Worm (Caenorhabditis elegans): ENCODE results near the gene mltn-3.

Gene mltn-3

DNA sequence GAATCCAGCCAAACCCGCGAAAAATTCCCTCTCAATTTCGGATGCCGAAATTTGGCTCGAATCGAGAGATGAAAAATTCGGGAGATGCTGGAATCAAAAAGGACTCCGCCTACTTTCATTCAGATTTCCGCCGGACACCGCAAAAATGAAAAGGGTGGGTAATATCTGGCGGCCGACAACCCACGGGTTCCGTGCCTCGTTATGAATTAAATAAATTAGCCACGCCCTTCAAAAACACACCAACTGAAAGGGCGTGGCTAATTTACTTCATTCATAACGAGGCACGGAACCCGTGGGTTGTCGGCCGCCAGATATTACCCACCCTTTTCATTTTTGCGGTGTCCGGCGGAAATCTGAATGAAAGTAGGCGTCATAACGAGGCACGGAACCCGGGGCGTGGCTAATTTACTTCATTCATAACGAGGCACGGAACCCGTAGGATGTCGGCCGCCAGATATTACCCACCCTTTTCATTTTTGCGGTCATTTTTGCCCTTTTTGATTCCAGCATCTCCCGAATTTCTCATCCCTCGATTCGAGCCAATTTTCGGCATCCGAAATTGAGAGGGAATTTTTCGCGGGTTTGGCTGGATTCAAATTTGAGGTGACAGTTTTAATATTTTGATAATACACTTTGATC lies 30.4 kb downstream of the mltn-3 start:
- peak; percentile 37; the same call in 1 of the 2 replicates for TF ChIP-seq lin-38 (GFP tag; IDR thresholded peaks at IDR 0.05)

- TF ChIP-seq nhr-6 (tag; optimal IDR thresholded peaks at IDR 0.05) (no peak), rbr-2 (tag; optimal IDR thresholded peaks at IDR 0.05) (no peak), lin-1 (GFP tag; IDR thresholded peaks at IDR 0.05) (no peak), unc-130 (GFP tag; optimal IDR thresholded peaks at IDR 0.05) (no peak), lin-13 (GFP tag; optimal IDR thresholded peaks at IDR 0.05) (no peak), dmd-9 (GFP tag; IDR thresholded peaks at IDR 0.05) (no peak), T20F7.1 (GFP tag; optimal IDR thresholded peaks at IDR 0.05) (no peak), Y105C5A.15 (GFP tag; IDR thresholded peaks at IDR 0.05) (no peak), ceh-44 (GFP tag; IDR thresholded peaks at IDR 0.05) (no peak), ceh-82 (tag; optimal IDR thresholded peaks at IDR 0.05) (no peak), F37D6.2 (tag; optimal IDR thresholded peaks at IDR 0.05) (no peak), Y5F2A.4 (GFP tag; optimal IDR thresholded peaks at IDR 0.05) (no peak), gei-8 (GFP tag; optimal IDR thresholded peaks at IDR 0.05) (no peak), mep-1 (tag; optimal IDR thresholded peaks at IDR 0.05) (no peak), tra-1 (GFP tag; IDR thresholded peaks at IDR 0.05) (no peak)
Measured at ce11 chrII:13949290-13949689, 33.1 kb downstream of the mltn-3 start, which contains the start of gene sre-44. TSS of gene sre-44 (plus strand) at chrII:13949590.

ce11 chrII:13951986-13952385 lies 35.8 kb downstream of the mltn-3 start:
- TF ChIP-seq set-16 (GFP tag; IDR thresholded peaks at IDR 0.05): peak; percentile 94
- no peak for TF ChIP-seq egl-27 (tag; optimal IDR thresholded peaks at IDR 0.05)
- TF ChIP-seq egl-43 (GFP tag; IDR thresholded peaks at IDR 0.05): 0 out of 2 replicates have a peak, but pooled peaks have one; percentile 56

- peak; percentile 94 for TF ChIP-seq nhr-28 (tag; optimal IDR thresholded peaks at IDR 0.05)
- TF ChIP-seq hif-1 (tag; optimal IDR thresholded peaks at IDR 0.05): peak in 1 of 2 experiments; percentile 63
- peak; percentile 39 for TF ChIP-seq mxl-3 (GFP tag; optimal IDR thresholded peaks at IDR 0.05)
- no peak for TF ChIP-seq daf-16 (GFP tag; optimal IDR thresholded peaks at IDR 0.05)
- peak; percentile 95 for TF ChIP-seq daf-16 (tag; optimal IDR thresholded peaks at IDR 0.05)
- TF ChIP-seq jun-1 (tag; optimal IDR thresholded peaks at IDR 0.05): peak; percentile 7
- TF ChIP-seq T26A8.4 (GFP tag; IDR thresholded peaks at IDR 0.05): 0 out of 2 replicates have a peak, but pooled peaks have one; percentile 25
- TF ChIP-seq nhr-11 (tag; optimal IDR thresholded peaks at IDR 0.05): no peak
- TF ChIP-seq unc-62 (GFP tag; optimal IDR thresholded peaks at IDR 0.05 in 1 of 2): peak in 1 of 2 experiments; percentile 39
- no peak for TF ChIP-seq unc-62 (tag; optimal IDR thresholded peaks at IDR 0.05)
- TF ChIP-seq aha-1 (tag): peak; percentile 63
- TF ChIP-seq pqm-1 (tag; optimal IDR thresholded peaks at IDR 0.05): peak; percentile 79
- no peak for TF ChIP-seq ctbp-1 (GFP tag; IDR thresholded peaks at IDR 0.05)
- TF ChIP-seq nhr-6 (tag; optimal IDR thresholded peaks at IDR 0.05): peak; percentile 85
- TF ChIP-seq dpl-1 (GFP tag; optimal IDR thresholded peaks at IDR 0.05): peak; percentile 1
- peak; percentile 49 for TF ChIP-seq mes-2 (tag; optimal IDR thresholded peaks at IDR 0.05; ENCODE audit: poor library complexity, severe bottlenecking)
- peak in 1 of 2 experiments; percentile 33 for TF ChIP-seq mdl-1 (tag; optimal IDR thresholded peaks at IDR 0.05)
- peak; percentile 11; the same call in 1 of the 2 replicates for TF ChIP-seq set-16 (GFP tag; IDR thresholded peaks at IDR 0.05)
- 0 out of 2 replicates have a peak, but pooled peaks have one; percentile 29 for TF ChIP-seq mdt-29 (GFP tag; IDR thresholded peaks at IDR 0.05)
- no peak for TF ChIP-seq lin-15B (tag; optimal IDR thresholded peaks at IDR 0.05)
- no peak for TF ChIP-seq gei-8 (GFP tag; optimal IDR thresholded peaks at IDR 0.05)
- TF ChIP-seq nhr-77 (tag; optimal IDR thresholded peaks at IDR 0.05): peak; percentile 96
- no peak for TF ChIP-seq nhr-25 (tag; optimal IDR thresholded peaks at IDR 0.05; ENCODE audit: borderline replicate concordance, insufficient read depth)
- no peak for TF ChIP-seq nhr-111 (GFP tag; optimal IDR thresholded peaks at IDR 0.05)
- peak; percentile 85 for TF ChIP-seq hlh-11 (tag; optimal IDR thresholded peaks at IDR 0.05)
- no peak for TF ChIP-seq tra-1 (GFP tag; IDR thresholded peaks at IDR 0.05)
- no peak for TF ChIP-seq Y75B8A.6 (GFP tag; IDR thresholded peaks at IDR 0.05)
- no peak for TF ChIP-seq nhr-41 (GFP tag; IDR thresholded peaks at IDR 0.05)
- peak; percentile 83 for TF ChIP-seq dmd-6 (GFP tag; IDR thresholded peaks at IDR 0.05)
- TF ChIP-seq lsy-2 (tag; optimal IDR thresholded peaks at IDR 0.05): peak in 1 of 2 experiments; percentile 72
Measured at ce11 chrII:13954077-13954476, 37.9 kb downstream of the mltn-3 start.

Data from whole organism, L4 larva.